Worm (Caenorhabditis elegans) whole organism, young adult: Measurements from ENCODE around the gene B0035.3.

Source experiments
- B0019.2 ChIP-seq: fragments of 200-800 bp; sonication (Bioruptor generic); conservative IDR thresholded peaks from 2 replicates; pipeline ENCODE4 v1.3.6; 2022; ENCODE audit warnings: missing genetic modification reagents, missing genetic modification characterization, missing compliant biosample characterization
- B0035.1 ChIP-seq: sonication (generic microtip); optimal IDR thresholded peaks from 2 replicates; lab custom pipeline; 2016; ENCODE audit warnings: missing genetic modification characterization, mild to moderate bottlenecking, missing compliant biosample characterization, missing genotype, missing genetic modification reagents
- B0261.1 ChIP-seq: sonication (generic microtip); optimal IDR thresholded peaks from 2 replicates; lab custom pipeline; 2016; ENCODE audit warnings: mild to moderate bottlenecking, missing genetic modification characterization, moderate library complexity, missing compliant biosample characterization
- C06A6.2 ChIP-seq: fragments of 200-800 bp; sonication (Bioruptor generic); conservative IDR thresholded peaks from 2 replicates; pipeline ENCODE4 v1.3.6; 2022; ENCODE audit warnings: missing genetic modification characterization, missing compliant biosample characterization
- C17E4.6 ChIP-seq: fragments of 200-800 bp; sonication (Bioruptor generic); IDR thresholded peaks from 2 replicates; pipeline ENCODE4 v1.3.6; 2022; ENCODE audit warnings: missing genetic modification reagents, missing genetic modification characterization, missing compliant biosample characterization
- F10E7.11 ChIP-seq: sonication (generic microtip); optimal IDR thresholded peaks from 2 replicates; lab custom pipeline; 2017; ENCODE audit warnings: mild to moderate bottlenecking, missing genetic modification characterization, moderate library complexity, missing compliant biosample characterization
- F22D6.2 ChIP-seq: sonication (generic microtip); optimal IDR thresholded peaks from 2 replicates; lab custom pipeline; 2016; ENCODE audit warnings: mild to moderate bottlenecking, missing genetic modification characterization, missing compliant biosample characterization
- F33H1.4 ChIP-seq: fragments of 200-800 bp; sonication (Bioruptor generic); IDR thresholded peaks from 2 replicates; pipeline ENCODE4 v1.3.6; 2022; ENCODE audit warnings: missing genetic modification reagents, missing genetic modification characterization, missing compliant biosample characterization
- F39B2.1 ChIP-seq: fragments of 200-800 bp; sonication (Bioruptor generic); IDR thresholded peaks from 2 replicates; pipeline ENCODE4 v1.3.6; 2022; ENCODE audit warnings: missing genetic modification reagents, missing genetic modification characterization, missing compliant biosample characterization
- F57A8.1 ChIP-seq: fragments of 200-800 bp; sonication (Bioruptor generic); optimal IDR thresholded peaks from 2 replicates; lab custom pipeline; 2018; ENCODE audit warnings: mild to moderate bottlenecking, missing genetic modification characterization, moderate library complexity, missing compliant biosample characterization
- F57C9.4 ChIP-seq: sonication (generic microtip); optimal IDR thresholded peaks from 2 replicates; lab custom pipeline; 2017; ENCODE audit warnings: mild to moderate bottlenecking, missing genetic modification characterization, missing compliant biosample characterization
- Y79H2A.3 ChIP-seq: fragments of 200-800 bp; sonication (Bioruptor generic); conservative IDR thresholded peaks from 2 replicates; pipeline ENCODE4 v1.3.6; 2022; ENCODE audit warnings: missing genetic modification reagents, missing genetic modification characterization, missing compliant biosample characterization
- athp-1 ChIP-seq: sonication (generic microtip); optimal IDR thresholded peaks from 2 replicates; lab custom pipeline; 2017; ENCODE audit warnings: mild to moderate bottlenecking, missing genetic modification characterization, missing compliant biosample characterization
- attf-5 ChIP-seq: fragments of 200-800 bp; sonication (Bioruptor generic); optimal IDR thresholded peaks from 2 replicates; lab custom pipeline; 2018; ENCODE audit warnings: mild to moderate bottlenecking, missing genetic modification characterization, missing compliant biosample characterization
- bed-2 ChIP-seq: fragments of 200-800 bp; sonication (Bioruptor generic); IDR thresholded peaks from 2 replicates; pipeline ENCODE4 v1.3.6; 2022; ENCODE audit warnings: missing genetic modification reagents, missing genetic modification characterization, missing compliant biosample characterization
- cebp-1 ChIP-seq, 2 experiments: fragments of 200-800 bp in 1 of 2; sonication (Bioruptor generic) in 1 of 2; sonication (generic microtip) in 1 of 2; IDR thresholded peaks in 1 of 2; optimal IDR thresholded peaks in 1 of 2; 2 replicates each; pipeline versions ENCODE4 v1.3.6 to Lab custom; 2017 to 2022; ENCODE audit warnings: missing compliant biosample characterization in 2 of 2, missing genetic modification characterization in 2 of 2, mild to moderate bottlenecking in 1 of 2, missing genetic modification reagents in 1 of 2, moderate library complexity in 1 of 2
- ceh-27 ChIP-seq: fragments of 200-800 bp; sonication (Bioruptor generic); optimal IDR thresholded peaks from 2 replicates; lab custom pipeline; 2018; ENCODE audit warnings: mild to moderate bottlenecking, missing genetic modification characterization, moderate library complexity, missing compliant biosample characterization
- ceh-79 ChIP-seq: sonication (generic microtip); optimal IDR thresholded peaks from 2 replicates; lab custom pipeline; 2017; ENCODE audit warnings: mild to moderate bottlenecking, missing genetic modification characterization, missing compliant biosample characterization
- chd-7 ChIP-seq: sonication (generic microtip); optimal IDR thresholded peaks from 2 replicates; lab custom pipeline; 2016; ENCODE audit warnings: mild to moderate bottlenecking, missing genetic modification characterization, moderate library complexity, missing compliant biosample characterization
- die-1 ChIP-seq: sonication (generic microtip); optimal IDR thresholded peaks from 2 replicates; lab custom pipeline; 2016; ENCODE audit warnings: missing genotype, mild to moderate bottlenecking, missing genetic modification characterization, missing compliant biosample characterization
- dox-1 ChIP-seq: fragments of 200-800 bp; sonication (Bioruptor generic); IDR thresholded peaks from 2 replicates; pipeline ENCODE4 v1.3.6; 2022; ENCODE audit warnings: missing genetic modification reagents, missing genetic modification characterization, missing compliant biosample characterization
- efl-1 ChIP-seq: fragments of 150-350 bp; optimal IDR thresholded peaks from 2 replicates; lab custom pipeline; 2014; ENCODE audit warnings: missing biosample characterization, missing genetic modification reagents, missing genetic modification characterization
- egrh-3 ChIP-seq: fragments of 200-800 bp; sonication (Bioruptor generic); IDR thresholded peaks from 2 replicates; pipeline ENCODE4 v1.3.6; 2022; ENCODE audit warnings: missing genetic modification reagents, missing genetic modification characterization, missing compliant biosample characterization
- gei-17 ChIP-seq: fragments of 200-800 bp; sonication (Bioruptor generic); optimal IDR thresholded peaks from 2 replicates; lab custom pipeline; 2018; ENCODE audit warnings: mild to moderate bottlenecking, missing genetic modification characterization, missing compliant biosample characterization
- hlh-12 ChIP-seq: sonication (generic microtip); optimal IDR thresholded peaks from 2 replicates; lab custom pipeline; 2016; ENCODE audit warnings: missing genetic modification characterization, missing compliant biosample characterization
- hlh-26 ChIP-seq: fragments of 200-800 bp; sonication (Bioruptor generic); conservative IDR thresholded peaks from 2 replicates; pipeline ENCODE4 v1.3.6; 2022; ENCODE audit warnings: missing genetic modification reagents, missing genetic modification characterization, missing compliant biosample characterization
- lag-1 ChIP-seq: fragments of 200-800 bp; sonication (Bioruptor generic); IDR thresholded peaks from 2 replicates; pipeline ENCODE4 v1.3.6; 2022; ENCODE audit warnings: missing genetic modification reagents, missing genetic modification characterization, missing compliant biosample characterization
- let-526 ChIP-seq: fragments of 200-800 bp; sonication (Bioruptor generic); IDR thresholded peaks from 2 replicates; pipeline ENCODE4 v1.3.6; 2022; ENCODE audit warnings: missing genetic modification reagents, missing genetic modification characterization, missing compliant biosample characterization
- let-607 ChIP-seq, 2 experiments: fragments of 200-800 bp in 1 of 2; sonication (Bioruptor generic) in 1 of 2; sonication (generic microtip) in 1 of 2; optimal IDR thresholded peaks; 2 replicates each; lab custom pipeline; 2016 to 2018; ENCODE audit warnings: mild to moderate bottlenecking in 2 of 2, missing compliant biosample characterization in 2 of 2, missing genetic modification characterization in 2 of 2, moderate library complexity in 2 of 2, missing genotype in 1 of 2
- lin-26 ChIP-seq: fragments of 200-800 bp; sonication (Bioruptor generic); IDR thresholded peaks from 2 replicates; pipeline ENCODE4 v1.3.6; 2022; ENCODE audit warnings: missing genetic modification reagents, missing genetic modification characterization, missing compliant biosample characterization
- lin-35 ChIP-seq, 3 experiments: fragments of 150-350 bp in 2 of 3; sonication (generic microtip) in 1 of 3; optimal IDR thresholded peaks; 2 replicates each; lab custom pipeline; 2014 to 2018; ENCODE audit warnings: missing biosample characterization in 3 of 3, missing genetic modification characterization in 3 of 3, missing genetic modification reagents in 3 of 3
- lin-40 ChIP-seq: sonication (generic microtip); optimal IDR thresholded peaks from 2 replicates; lab custom pipeline; 2016; ENCODE audit warnings: missing genetic modification characterization, mild to moderate bottlenecking, missing compliant biosample characterization, missing genotype, missing genetic modification reagents
- madf-10 ChIP-seq: sonication (generic microtip); optimal IDR thresholded peaks from 2 replicates; lab custom pipeline; 2016; ENCODE audit warnings: mild to moderate bottlenecking, missing genetic modification characterization, missing compliant biosample characterization
- madf-3 ChIP-seq: fragments of 200-800 bp; sonication (Bioruptor generic); IDR thresholded peaks from 2 replicates; pipeline ENCODE4 v1.3.6; 2022; ENCODE audit warnings: missing genetic modification reagents, missing genetic modification characterization, missing compliant biosample characterization
- madf-6 ChIP-seq: fragments of 200-800 bp; sonication (Bioruptor generic); IDR thresholded peaks from 2 replicates; pipeline ENCODE4 v1.3.6; 2022; ENCODE audit warnings: missing genetic modification reagents, missing genetic modification characterization, missing compliant biosample characterization
- nhr-80 ChIP-seq: sonication (generic microtip); optimal IDR thresholded peaks from 2 replicates; lab custom pipeline; 2016; ENCODE audit warnings: missing genetic modification characterization, missing compliant biosample characterization
- pha-4 ChIP-seq: fragments of 150-350 bp; sonication (generic microtip); optimal IDR thresholded peaks from 2 replicates; lab custom pipeline; 2014; ENCODE audit warnings: missing biosample characterization, missing genetic modification reagents, missing genetic modification characterization
- rcor-1 ChIP-seq: fragments of 200-800 bp; sonication (Bioruptor generic); IDR thresholded peaks from 2 replicates; pipeline ENCODE4 v1.3.6; 2022; ENCODE audit warnings: missing genetic modification reagents, missing genetic modification characterization, missing compliant biosample characterization
- rec-8 ChIP-seq, 2 experiments: sonication (generic microtip); optimal IDR thresholded peaks; 2 replicates each; lab custom pipeline; 2016; ENCODE audit warnings: mild to moderate bottlenecking in 2 of 2, missing genetic modification characterization in 2 of 2, missing genetic modification reagents in 2 of 2, missing genotype in 2 of 2, missing biosample characterization in 1 of 2, missing compliant biosample characterization in 1 of 2, moderate library complexity in 1 of 2
- repo-1 ChIP-seq: sonication (generic microtip); optimal IDR thresholded peaks from 2 replicates; lab custom pipeline; 2017; ENCODE audit warnings: mild to moderate bottlenecking, missing genetic modification characterization, missing compliant biosample characterization
- sea-2 ChIP-seq: fragments of 200-800 bp; sonication (Bioruptor generic); IDR thresholded peaks from 2 replicates; pipeline ENCODE4 v1.3.6; 2022; ENCODE audit warnings: missing genetic modification characterization, missing compliant biosample characterization
- snpc-1.3 ChIP-seq: sonication (generic microtip); optimal IDR thresholded peaks from 2 replicates; lab custom pipeline; 2017; ENCODE audit warnings: missing genetic modification characterization, mild to moderate bottlenecking, missing compliant biosample characterization, antibody characterized with exemption, moderate library complexity, missing genotype, missing genetic modification reagents; ENCODE audit not compliant: insufficient read depth
- somi-1 ChIP-seq: fragments of 200-800 bp; sonication (Bioruptor generic); optimal IDR thresholded peaks from 2 replicates; lab custom pipeline; 2018; ENCODE audit warnings: mild to moderate bottlenecking, missing genetic modification characterization, missing compliant biosample characterization
- sptf-2 ChIP-seq: fragments of 200-800 bp; sonication (Bioruptor generic); optimal IDR thresholded peaks from 2 replicates; lab custom pipeline; 2018; ENCODE audit warnings: mild to moderate bottlenecking, missing genetic modification characterization, missing compliant biosample characterization
- zfh-2 ChIP-seq: fragments of 200-800 bp; sonication (Bioruptor generic); conservative IDR thresholded peaks from 2 replicates; pipeline ENCODE4 v1.3.6; 2022; ENCODE audit warnings: missing genetic modification reagents, missing genetic modification characterization, missing compliant biosample characterization
- ztf-26 ChIP-seq: sonication (generic microtip); optimal IDR thresholded peaks from 2 replicates; lab custom pipeline; 2017; ENCODE audit warnings: missing genetic modification characterization, missing compliant biosample characterization
- ztf-6 ChIP-seq: fragments of 200-800 bp; sonication (Bioruptor generic); IDR thresholded peaks from 2 replicates; pipeline ENCODE4 v1.3.6; 2022; ENCODE audit warnings: missing genetic modification reagents, missing genetic modification characterization, missing compliant biosample characterization

B0035.3 gene

DNA sequence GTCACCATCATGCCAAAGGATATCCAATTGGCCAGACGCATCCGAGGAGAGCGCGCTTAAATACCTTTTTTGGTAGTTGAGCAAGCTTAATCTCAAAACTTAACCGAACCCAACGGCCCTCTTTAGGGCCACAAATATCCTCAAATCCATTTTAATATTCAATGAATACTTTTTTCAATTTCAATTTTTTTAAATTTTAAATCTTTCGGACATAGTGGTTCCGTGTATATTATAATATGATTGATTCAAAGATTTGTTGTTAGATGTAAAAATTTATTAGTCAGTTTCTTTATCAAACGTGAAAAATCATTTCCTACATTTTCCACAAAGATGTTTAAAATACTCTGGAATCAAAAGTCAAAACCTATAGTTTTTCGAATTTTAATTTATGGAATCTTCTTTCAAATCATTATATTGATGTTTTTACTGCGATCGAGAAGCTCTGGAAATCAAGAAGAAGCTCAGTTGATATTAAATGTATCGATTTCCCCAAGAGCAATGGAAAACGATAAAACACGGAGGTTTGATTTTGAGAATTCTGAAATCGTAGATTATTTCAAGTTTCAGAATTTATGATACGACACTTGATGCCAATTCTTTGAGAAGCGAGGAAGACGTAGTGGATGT is 12.3 kb upstream of the B0035.3 start, which contains the start of gene B0035.21 (continued):
- no peak for TF ChIP-seq sptf-2 (GFP tag; lab: Kevin White, UChicago)
- no peak for TF ChIP-seq B0035.1
- TF ChIP-seq Y79H2A.3 (GFP tag; lab: Robert Waterston, UW), result 0 out of 2 replicates have a peak, but pooled peaks have one; percentile 73
- TF ChIP-seq snpc-1.3, result peak; percentile 7
- peak; percentile 59; the same call in 1 of the 2 replicates for TF ChIP-seq rcor-1 (GFP tag; lab: Robert Waterston, UW)
- TF ChIP-seq dox-1 (GFP tag; lab: Robert Waterston, UW), result peak; percentile 75
- no peak for TF ChIP-seq ceh-79 (tag; lab: Kevin White, UChicago)
- TF ChIP-seq rec-8 (tag; optimal IDR thresholded peaks at IDR 0.05; lab: Kevin White, UChicago), result no peak
- TF ChIP-seq zfh-2 (GFP tag; lab: Robert Waterston, UW), result no peak
- no peak for TF ChIP-seq hlh-12 (tag; lab: Kevin White, UChicago)
- TF ChIP-seq lin-35 (GFP tag; optimal IDR thresholded peaks at IDR 0.05; lab: Kevin White, UChicago), result no peak
- no peak for TF ChIP-seq repo-1 (tag; lab: Kevin White, UChicago)
- TF ChIP-seq ztf-26 (tag; lab: Kevin White, UChicago), result no peak
- 0 out of 2 replicates have a peak, but pooled peaks have one; percentile 15 for TF ChIP-seq B0019.2 (GFP tag; lab: Robert Waterston, UW)
- peak; percentile 73 for TF ChIP-seq madf-6
- no peak for TF ChIP-seq F10E7.11
- no peak for TF ChIP-seq pha-4 (tag; lab: Kevin White, UChicago)
- no peak for TF ChIP-seq ztf-6 (GFP tag; lab: Robert Waterston, UW)
- TF ChIP-seq egrh-3 (GFP tag; lab: Robert Waterston, UW), result no peak
- TF ChIP-seq C06A6.2, result no peak
- TF ChIP-seq lin-40 (tag; lab: Kevin White, UChicago), result no peak
- TF ChIP-seq chd-7, result no peak
- TF ChIP-seq somi-1 (GFP tag; lab: Kevin White, UChicago), result no peak
- TF ChIP-seq efl-1 (GFP tag; lab: Kevin White, UChicago), result no peak
- TF ChIP-seq let-526 (GFP tag; lab: Robert Waterston, UW), result no peak
- no peak for TF ChIP-seq sea-2 (GFP tag; lab: Robert Waterston, UW)
- TF ChIP-seq hlh-26 (GFP tag; lab: Robert Waterston, UW), result no peak
- TF ChIP-seq F22D6.2 (tag; lab: Kevin White, UChicago), result no peak
- TF ChIP-seq cebp-1 (GFP tag; IDR thresholded peaks at IDR 0.05; lab: Robert Waterston, UW), result no peak
- peak; percentile 10 for TF ChIP-seq cebp-1 (tag; optimal IDR thresholded peaks at IDR 0.05; lab: Kevin White, UChicago)
- peak; percentile 22; the same call in 1 of the 2 replicates for TF ChIP-seq F33H1.4 (GFP tag; lab: Robert Waterston, UW)
- 0 out of 2 replicates have a peak, but pooled peaks have one; percentile 50 for TF ChIP-seq madf-3 (GFP tag; lab: Robert Waterston, UW)
- no peak for TF ChIP-seq die-1 (tag; lab: Kevin White, UChicago)
- TF ChIP-seq F57C9.4 (tag; lab: Kevin White, UChicago), result no peak
- no peak for TF ChIP-seq attf-5 (GFP tag; lab: Kevin White, UChicago)
- no peak for TF ChIP-seq bed-2 (GFP tag; lab: Robert Waterston, UW)
- no peak for TF ChIP-seq lag-1 (GFP tag; lab: Robert Waterston, UW)
- peak; percentile 87 for TF ChIP-seq lin-26 (GFP tag; lab: Robert Waterston, UW)
- peak; percentile 85 for TF ChIP-seq F39B2.1 (GFP tag; lab: Robert Waterston, UW)
- no peak for TF ChIP-seq athp-1 (tag; lab: Kevin White, UChicago)
- peak; percentile 51; the same call in 1 of the 2 replicates for TF ChIP-seq C17E4.6
- no peak for TF ChIP-seq gei-17 (GFP tag; lab: Kevin White, UChicago)
- no peak for TF ChIP-seq B0261.1 (tag; lab: Kevin White, UChicago)
- TF ChIP-seq ceh-27, result no peak
- TF ChIP-seq nhr-80 (tag; lab: Kevin White, UChicago), result no peak
- no peak for TF ChIP-seq F57A8.1 (GFP tag; lab: Kevin White, UChicago)
- TF ChIP-seq madf-10, result no peak
- TF ChIP-seq let-607 (tag; optimal IDR thresholded peaks at IDR 0.05; lab: Kevin White, UChicago), result no peak
